Worm (Caenorhabditis elegans): ENCODE results near the gene C01B10.6.

- TF ChIP-seq ama-1 (optimal IDR thresholded peaks at IDR 0.05) = no peak
- TF ChIP-seq mdl-1 (tag; optimal IDR thresholded peaks at IDR 0.05) = no peak
- TF ChIP-seq aly-2 (tag; optimal IDR thresholded peaks at IDR 0.05) = no peak
- no peak for TF ChIP-seq egl-5 (tag; optimal IDR thresholded peaks at IDR 0.05)
- TF ChIP-seq fos-1 (tag; optimal IDR thresholded peaks at IDR 0.05) = no peak
- no peak for TF ChIP-seq nhr-237 (tag; optimal IDR thresholded peaks at IDR 0.05)
- no peak for TF ChIP-seq nhr-12 (tag; optimal IDR thresholded peaks at IDR 0.05)
- TF ChIP-seq nhr-76 (tag; optimal IDR thresholded peaks at IDR 0.05) = no peak
- TF ChIP-seq elt-1 (tag; optimal IDR thresholded peaks at IDR 0.05) = no peak
- TF ChIP-seq sea-2 (GFP tag; optimal IDR thresholded peaks at IDR 0.05) = no peak
Observed at ce11 chrIV:6622142-6622541, 17.8 kb upstream of the C01B10.6 start.

Data from whole organism, L3 larva.